Fruit fly (Drosophila melanogaster): ENCODE results near the gene ND-ASHI.

The ND-ASHI gene

dm6 chrX:6711295-6711694 is 32.4 kb upstream of the ND-ASHI start (continued):
- TF ChIP-seq Side (GFP tag; optimal IDR thresholded peaks at IDR 0.05) (peak; percentile 84), NfI (GFP tag; optimal IDR thresholded peaks at IDR 0.05) (peak; percentile 72), al (GFP tag; IDR thresholded peaks at IDR 0.05) (peak; percentile 39; the same call in 1 of the 2 replicates), Dad (GFP tag; optimal IDR thresholded peaks at IDR 0.05) (peak; percentile 66), Dek (tag; optimal IDR thresholded peaks at IDR 0.05) (peak; percentile 83), CG6683 (GFP tag; optimal IDR thresholded peaks at IDR 0.05) (peak; percentile 68), twi (tag; optimal IDR thresholded peaks at IDR 0.05) (peak; percentile 40), corto (GFP tag; optimal IDR thresholded peaks at IDR 0.05) (peak; percentile 45), Doc3 (GFP tag; IDR thresholded peaks at IDR 0.05; ENCODE audit: partially characterized antibody) (no peak), BEAF-32 (GFP tag; optimal IDR thresholded peaks at IDR 0.05) (no peak), CG42726 (GFP tag; IDR thresholded peaks at IDR 0.05; ENCODE audit: partially characterized antibody) (no peak), CG11085 (GFP tag; IDR thresholded peaks at IDR 0.05) (peak; percentile 56), E2f1 (GFP tag; IDR thresholded peaks at IDR 0.05) (peak; percentile 71), Dp (GFP tag; optimal IDR thresholded peaks at IDR 0.05) (no peak), Doc2 (GFP tag; IDR thresholded peaks at IDR 0.05) (no peak), Abd-B (GFP tag; optimal IDR thresholded peaks at IDR 0.05) (peak; percentile 70), wek (GFP tag; optimal IDR thresholded peaks at IDR 0.05) (peak; percentile 54), fru (optimal IDR thresholded peaks at IDR 0.05) (no peak), CoRest (tag; optimal IDR thresholded peaks at IDR 0.05) (peak; percentile 81), CG16779 (GFP tag; IDR thresholded peaks at IDR 0.05) (no peak), Mad (GFP tag; optimal IDR thresholded peaks at IDR 0.05) (peak; percentile 55), Blimp-1 (GFP tag; optimal IDR thresholded peaks at IDR 0.05) (peak; percentile 80), MTF-1 (GFP tag; optimal IDR thresholded peaks at IDR 0.05; ENCODE audit: borderline replicate concordance) (peak; percentile 19), Asciz (GFP tag; optimal IDR thresholded peaks at IDR 0.05) (peak; percentile 24), CG10274 (GFP tag; optimal IDR thresholded peaks at IDR 0.05) (peak; percentile 34), Nf-YA (GFP tag; IDR thresholded peaks at IDR 0.05) (peak; percentile 45; the same call in 1 of the 2 replicates), CG1647 (GFP tag; optimal IDR thresholded peaks at IDR 0.05) (peak; percentile 50), slp2 (GFP tag; optimal IDR thresholded peaks at IDR 0.05) (peak; percentile 82), CG12299 (tag; optimal IDR thresholded peaks at IDR 0.05) (peak; percentile 64), Xrp1 (GFP tag; IDR thresholded peaks at IDR 0.05) (peak; percentile 81), gcm2 (GFP tag; optimal IDR thresholded peaks at IDR 0.05) (peak; percentile 54), sim (GFP tag; IDR thresholded peaks at IDR 0.05) (0 out of 2 replicates have a peak, but pooled peaks have one; percentile 9), nmo (GFP tag; optimal IDR thresholded peaks at IDR 0.05) (peak; percentile 84), CG11695 (GFP tag; IDR thresholded peaks at IDR 0.05) (peak; percentile 80), inv (GFP tag; IDR thresholded peaks at IDR 0.05; ENCODE audit: partially characterized antibody) (no peak), lmd (GFP tag; IDR thresholded peaks at IDR 0.05) (peak; percentile 83), CG11398 (GFP tag; optimal IDR thresholded peaks at IDR 0.05) (peak; percentile 65), odd (GFP tag; optimal IDR thresholded peaks at IDR 0.05) (peak; percentile 63), CG10366 (GFP tag; IDR thresholded peaks at IDR 0.05) (peak; percentile 58), CG9797 (GFP tag; optimal IDR thresholded peaks at IDR 0.05) (no peak), zfh2 (GFP tag; optimal IDR thresholded peaks at IDR 0.05) (peak; percentile 66), CG9215 (GFP tag; IDR thresholded peaks at IDR 0.05) (peak; percentile 61), CG14014 (GFP tag; IDR thresholded peaks at IDR 0.05) (peak; percentile 78), CG15514 (GFP tag; optimal IDR thresholded peaks at IDR 0.05) (peak; percentile 75), dmrt11E (tag; optimal IDR thresholded peaks at IDR 0.05) (peak; percentile 58), Max (GFP tag; optimal IDR thresholded peaks at IDR 0.05) (peak; percentile 55), Stat92E (GFP tag; optimal IDR thresholded peaks at IDR 0.05) (peak in 1 of 3 experiments; percentile 15), CG17612 (GFP tag; IDR thresholded peaks at IDR 0.05) (no peak), CG18599 (GFP tag; optimal IDR thresholded peaks at IDR 0.05) (peak; percentile 91), pb (GFP tag; optimal IDR thresholded peaks at IDR 0.05) (peak; percentile 84)

All from whole organism, embryonic.